Worm (Caenorhabditis elegans): ENCODE measurements around the gene ZK402.1.

ZK402.1 gene

ce11 chrX:1454385-1454784, 50.3 kb downstream of the ZK402.1 start:
- TF ChIP-seq T22C8.4 (GFP tag; IDR thresholded peaks at IDR 0.05) (0 out of 2 replicates have a peak, but pooled peaks have one; percentile 10), med-1 (GFP tag; optimal IDR thresholded peaks at IDR 0.05; ENCODE audit: insufficient read depth) (no peak), ref-1 (GFP tag; conservative IDR thresholded peaks at IDR 0.05) (no peak), cog-1 (tag; optimal IDR thresholded peaks at IDR 0.05) (peak; percentile 90), ztf-23 (GFP tag; IDR thresholded peaks at IDR 0.05) (peak; percentile 64; the same call in 1 of the 2 replicates), flt-1 (GFP tag; IDR thresholded peaks at IDR 0.05) (peak; percentile 45)

Measured in whole organism, midembryonic.